Fruit fly (Drosophila melanogaster) whole organism, embryonic: ENCODE measurements around the gene Pgm1.

ENCODE experiments used
- ATbp ChIP-seq: fragments of 200-800 bp; sonication (Bioruptor generic); optimal IDR thresholded peaks from 2 replicates; lab custom pipeline; 2017; ENCODE audit warnings: missing biosample characterization, mild to moderate bottlenecking, missing genetic modification characterization, missing genetic modification reagents
- Ada2b ChIP-seq: fragments of 200-800 bp; sonication (Bioruptor generic); IDR thresholded peaks from 2 replicates; pipeline ENCODE4 v1.3.6; 2022; ENCODE audit warnings: missing biosample characterization, missing genetic modification characterization
- Atf6 ChIP-seq: fragments of 200-800 bp; sonication (Bioruptor generic); IDR thresholded peaks from 2 replicates; pipeline ENCODE4 v1.3.6; 2022; ENCODE audit warnings: missing biosample characterization, missing genetic modification characterization
- CG10431 ChIP-seq: fragments of 200-800 bp; sonication (Bioruptor generic); optimal IDR thresholded peaks from 3 replicates; lab custom pipeline; 2018; ENCODE audit warnings: missing biosample characterization, mild to moderate bottlenecking, missing genetic modification characterization
- CG10543 ChIP-seq: fragments of 200-800 bp; sonication (Bioruptor generic); optimal IDR thresholded peaks from 3 replicates; lab custom pipeline; 2017; ENCODE audit warnings: missing biosample characterization, mild to moderate bottlenecking, missing genetic modification characterization, moderate library complexity
- CG11723 ChIP-seq: fragments of 200-800 bp; sonication (Bioruptor generic); optimal IDR thresholded peaks from 2 replicates; lab custom pipeline; 2017; ENCODE audit warnings: missing biosample characterization, mild to moderate bottlenecking, missing genetic modification characterization
- CG12942 ChIP-seq: fragments of 200-800 bp; sonication (Bioruptor generic); optimal IDR thresholded peaks from 3 replicates; lab custom pipeline; 2016; ENCODE audit warnings: missing biosample characterization, missing genetic modification characterization
- CG14050 ChIP-seq: fragments of 200-800 bp; sonication (Bioruptor generic); IDR thresholded peaks from 3 replicates; pipeline ENCODE4 v1.3.6; 2022; ENCODE audit warnings: missing biosample characterization, missing genetic modification characterization
- CG15073 ChIP-seq: fragments of 200-800 bp; sonication (Bioruptor generic); optimal IDR thresholded peaks from 2 replicates; lab custom pipeline; 2016; ENCODE audit warnings: missing biosample characterization, missing genetic modification characterization
- CG15696 ChIP-seq: fragments of 200-800 bp; sonication (Bioruptor generic); optimal IDR thresholded peaks from 2 replicates; lab custom pipeline; 2019; ENCODE audit warnings: missing biosample characterization, mild to moderate bottlenecking, missing genetic modification characterization, moderate library complexity
- CG31388 ChIP-seq: fragments of 200-800 bp; sonication (Bioruptor generic); optimal IDR thresholded peaks from 2 replicates; lab custom pipeline; 2016; ENCODE audit warnings: missing biosample characterization, missing genetic modification characterization
- CG32772 ChIP-seq: fragments of 200-800 bp; sonication (Bioruptor generic); IDR thresholded peaks from 2 replicates; pipeline ENCODE4 v1.3.6; 2022; ENCODE audit warnings: missing biosample characterization, missing genetic modification characterization
- CG33557 ChIP-seq: fragments of 200-800 bp; sonication (Bioruptor generic); optimal IDR thresholded peaks from 2 replicates; lab custom pipeline; 2019; ENCODE audit warnings: missing biosample characterization, mild to moderate bottlenecking, missing genetic modification characterization, moderate library complexity
- CG3407 ChIP-seq: fragments of 200-800 bp; sonication (Bioruptor generic); optimal IDR thresholded peaks from 2 replicates; lab custom pipeline; 2018; ENCODE audit warnings: missing biosample characterization, mild to moderate bottlenecking, missing genetic modification characterization
- CG34376 ChIP-seq: fragments of 200-800 bp; sonication (Bioruptor generic); optimal IDR thresholded peaks from 2 replicates; lab custom pipeline; 2018; ENCODE audit warnings: missing biosample characterization, mild to moderate bottlenecking, missing genetic modification characterization
- CG4328 ChIP-seq: fragments of 200-800 bp; sonication (Bioruptor generic); optimal IDR thresholded peaks from 3 replicates; lab custom pipeline; 2017; ENCODE audit warnings: missing biosample characterization, missing genetic modification reagents, missing genetic modification characterization
- CG6683 ChIP-seq: fragments of 200-800 bp; sonication (Bioruptor generic); optimal IDR thresholded peaks from 2 replicates; lab custom pipeline; 2017; ENCODE audit warnings: missing biosample characterization, mild to moderate bottlenecking, missing genetic modification characterization, missing genetic modification reagents
- CG6791 ChIP-seq: fragments of 200-800 bp; sonication (Bioruptor generic); IDR thresholded peaks from 3 replicates; pipeline ENCODE4 v1.3.6; 2022; ENCODE audit warnings: missing biosample characterization, missing genetic modification characterization; ENCODE audit not compliant: partially characterized antibody
- CG8924 ChIP-seq: fragments of 200-800 bp; optimal IDR thresholded peaks from 3 replicates; lab custom pipeline; 2019; ENCODE audit warnings: missing biosample characterization, mild to moderate bottlenecking, missing genetic modification characterization, moderate library complexity
- CG9932 ChIP-seq: fragments of 200-800 bp; sonication (Bioruptor generic); IDR thresholded peaks from 2 replicates; pipeline ENCODE4 v1.3.6; 2022; ENCODE audit warnings: missing biosample characterization, missing genetic modification characterization
- Chrac-16 ChIP-seq: fragments of 200-800 bp; sonication (Bioruptor generic); optimal IDR thresholded peaks from 3 replicates; lab custom pipeline; 2016; ENCODE audit warnings: missing biosample characterization, missing genetic modification characterization
- D19B ChIP-seq: fragments of 200-800 bp; sonication (Bioruptor generic); optimal IDR thresholded peaks from 2 replicates; lab custom pipeline; 2017; ENCODE audit warnings: missing biosample characterization, mild to moderate bottlenecking, missing genetic modification characterization
- Dref ChIP-seq: fragments of 200-800 bp; sonication (Bioruptor generic); IDR thresholded peaks from 2 replicates; pipeline ENCODE4 v1.3.6; 2022; ENCODE audit warnings: missing biosample characterization, missing genetic modification characterization
- Mrtf ChIP-seq: fragments of 200-800 bp; sonication (Bioruptor generic); IDR thresholded peaks from 3 replicates; pipeline ENCODE4 v1.3.6; 2022; ENCODE audit warnings: missing biosample characterization, missing genetic modification characterization
- Myb ChIP-seq: fragments of 200-800 bp; sonication (Bioruptor generic); optimal IDR thresholded peaks from 2 replicates; lab custom pipeline; 2016; ENCODE audit warnings: missing biosample characterization, missing genetic modification characterization
- Nf-YC ChIP-seq: fragments of 200-800 bp; optimal IDR thresholded peaks from 3 replicates; lab custom pipeline; 2019; ENCODE audit warnings: missing biosample characterization, mild to moderate bottlenecking, missing genetic modification characterization, moderate library complexity
- Opbp ChIP-seq: fragments of 200-800 bp; sonication (Bioruptor generic); IDR thresholded peaks from 3 replicates; pipeline ENCODE4 v1.3.6; 2022; ENCODE audit warnings: missing biosample characterization, missing genetic modification characterization; ENCODE audit not compliant: partially characterized antibody
- Optix ChIP-seq: fragments of 200-800 bp; sonication (Bioruptor generic); IDR thresholded peaks from 3 replicates; pipeline ENCODE4 v1.3.6; 2022; ENCODE audit warnings: missing biosample characterization, missing genetic modification characterization
- Scr ChIP-seq: fragments of 200-800 bp; sonication (Bioruptor generic); IDR thresholded peaks from 2 replicates; pipeline ENCODE4 v1.3.6; 2022; ENCODE audit warnings: missing biosample characterization, missing genetic modification characterization; ENCODE audit not compliant: partially characterized antibody
- Sry-β ChIP-seq: fragments of 200-800 bp; sonication (Bioruptor generic); optimal IDR thresholded peaks from 2 replicates; lab custom pipeline; 2018; ENCODE audit warnings: missing biosample characterization, mild to moderate bottlenecking, missing genetic modification characterization, moderate library complexity
- Sry-δ ChIP-seq: fragments of 200-800 bp; sonication (Bioruptor generic); optimal IDR thresholded peaks from 2 replicates; lab custom pipeline; 2016; ENCODE audit warnings: missing biosample characterization, missing genetic modification characterization
- TFAM ChIP-seq: fragments of 200-800 bp; sonication (Bioruptor generic); optimal IDR thresholded peaks from 2 replicates; lab custom pipeline; 2017; ENCODE audit warnings: missing biosample characterization, missing genetic modification characterization, inconsistent platforms
- Tbp ChIP-seq: fragments of >200 bp; optimal IDR thresholded peaks from 2 replicates; lab custom pipeline; 2018; ENCODE audit warnings: missing biosample characterization, missing genetic modification characterization
- ap ChIP-seq: fragments of 200-800 bp; sonication (Bioruptor generic); IDR thresholded peaks from 2 replicates; pipeline ENCODE4 v1.3.6; 2022; ENCODE audit warnings: missing biosample characterization, missing genetic modification characterization
- ara ChIP-seq: fragments of 200-800 bp; sonication (Bioruptor generic); IDR thresholded peaks from 2 replicates; pipeline ENCODE4 v1.3.6; 2022; ENCODE audit warnings: missing biosample characterization, missing genetic modification characterization
- ato ChIP-seq: fragments of 200-800 bp; sonication (Bioruptor generic); IDR thresholded peaks from 2 replicates; pipeline ENCODE4 v1.3.6; 2022; ENCODE audit warnings: missing biosample characterization, missing genetic modification characterization; ENCODE audit not compliant: partially characterized antibody
- crp ChIP-seq, 2 experiments: fragments of 200-800 bp; sonication (Bioruptor generic); optimal IDR thresholded peaks; 2 replicates in 1 of 2; 3 replicates in 1 of 2; lab custom pipeline; 2017; ENCODE audit warnings: missing biosample characterization in 2 of 2, missing genetic modification characterization in 2 of 2, mild to moderate bottlenecking in 1 of 2, moderate library complexity in 1 of 2
- cwo ChIP-seq: fragments of 200-800 bp; sonication (Bioruptor generic); optimal IDR thresholded peaks from 3 replicates; lab custom pipeline; 2017; ENCODE audit warnings: missing biosample characterization, missing genetic modification characterization, mild to moderate bottlenecking, moderate library complexity, missing genetic modification reagents
- danr ChIP-seq: fragments of 200-800 bp; sonication (Bioruptor generic); IDR thresholded peaks from 2 replicates; pipeline ENCODE4 v1.3.6; 2022; ENCODE audit warnings: missing biosample characterization, missing genetic modification characterization
- esg ChIP-seq: fragments of 200-800 bp; sonication (Bioruptor generic); conservative IDR thresholded peaks from 2 replicates; pipeline ENCODE4 v1.3.6; 2022; ENCODE audit warnings: missing biosample characterization, missing genetic modification characterization
- eve ChIP-seq, 2 experiments: fragments of >200 bp; optimal IDR thresholded peaks; 2 replicates each; lab custom pipeline; 2017; ENCODE audit warnings: missing biosample characterization in 2 of 2, missing genetic modification characterization in 2 of 2
- fru ChIP-seq: fragments of >200 bp; optimal IDR thresholded peaks from 2 replicates; lab custom pipeline; 2017
- gcm ChIP-seq: fragments of 200-800 bp; sonication (Bioruptor generic); optimal IDR thresholded peaks from 2 replicates; lab custom pipeline; 2019; ENCODE audit warnings: missing biosample characterization, mild to moderate bottlenecking, missing genetic modification characterization, moderate library complexity
- grn ChIP-seq: fragments of 200-800 bp; sonication (Bioruptor generic); optimal IDR thresholded peaks from 3 replicates; lab custom pipeline; 2017; ENCODE audit warnings: missing biosample characterization, missing genetic modification characterization
- ham ChIP-seq: fragments of 200-800 bp; sonication (Bioruptor generic); IDR thresholded peaks from 2 replicates; pipeline ENCODE4 v1.3.6; 2022; ENCODE audit warnings: missing biosample characterization, missing genetic modification characterization
- hth ChIP-seq: fragments of >200 bp; optimal IDR thresholded peaks from 2 replicates; lab custom pipeline; 2017; ENCODE audit warnings: inconsistent platforms
- klu ChIP-seq: fragments of 200-800 bp; sonication (Bioruptor generic); IDR thresholded peaks from 2 replicates; pipeline ENCODE4 v1.3.6; 2022; ENCODE audit warnings: missing biosample characterization, missing genetic modification characterization
- lbe ChIP-seq: fragments of 200-800 bp; sonication (Bioruptor generic); optimal IDR thresholded peaks from 2 replicates; lab custom pipeline; 2016; ENCODE audit warnings: missing biosample characterization, mild to moderate bottlenecking, missing genetic modification characterization
- maf-S ChIP-seq: fragments of 200-800 bp; sonication (Bioruptor generic); optimal IDR thresholded peaks from 2 replicates; lab custom pipeline; 2016; ENCODE audit warnings: missing biosample characterization, missing genetic modification characterization
- row ChIP-seq: fragments of 200-800 bp; sonication (Bioruptor generic); IDR thresholded peaks from 3 replicates; pipeline ENCODE4 v1.3.6; 2022; ENCODE audit warnings: missing biosample characterization, missing genetic modification characterization
- slbo ChIP-seq: fragments of 200-800 bp; sonication (Bioruptor generic); IDR thresholded peaks from 2 replicates; pipeline ENCODE4 v1.3.6; 2022; ENCODE audit warnings: missing biosample characterization, missing genetic modification characterization
- usp ChIP-seq: fragments of >200 bp; optimal IDR thresholded peaks from 2 replicates; lab custom pipeline; 2017; ENCODE audit warnings: missing biosample characterization, missing genetic modification characterization

Gene Pgm1

dm6 chr3L:16158322-16158721, 30.0 kb upstream of the Pgm1 start (continued):
- TF ChIP-seq CG9932 (no peak), CG31388 (GFP tag; lab: Kevin White, UChicago) (no peak), CG33557 (GFP tag; lab: Kevin White, UChicago) (no peak), hth (no peak), eve (GFP tag; optimal IDR thresholded peaks at IDR 0.05; lab: Kevin White, UChicago) (no peak), CG10543 (GFP tag; lab: Kevin White, UChicago) (peak; percentile 52), crp (GFP tag; optimal IDR thresholded peaks at IDR 0.05; lab: Kevin White, UChicago) (no peak), CG6791 (peak; percentile 35; the same call in 1 of the 3 replicates), CG3407 (no peak), CG11723 (GFP tag; lab: Kevin White, UChicago) (no peak), Sry-δ (GFP tag; lab: Kevin White, UChicago) (no peak), CG34376 (GFP tag; lab: Kevin White, UChicago) (no peak), usp (GFP tag; lab: Kevin White, UChicago) (no peak), Chrac-16 (GFP tag; lab: Kevin White, UChicago) (no peak), Dref (GFP tag; lab: Robert Waterston, UW) (no peak), slbo (GFP tag; lab: Robert Waterston, UW) (no peak), ato (GFP tag; lab: Robert Waterston, UW) (peak; percentile 44; the same call in 1 of the 2 replicates), lbe (GFP tag; lab: Kevin White, UChicago) (no peak), CG14050 (GFP tag; lab: Robert Waterston, UW) (no peak), ara (GFP tag; lab: Robert Waterston, UW) (no peak), klu (GFP tag; lab: Robert Waterston, UW) (0 out of 2 replicates have a peak, but pooled peaks have one; percentile 13), esg (GFP tag; lab: Robert Waterston, UW) (no peak), Scr (GFP tag; lab: Robert Waterston, UW) (0 out of 2 replicates have a peak, but pooled peaks have one; percentile 23), CG6683 (GFP tag; lab: Kevin White, UChicago) (no peak), Tbp (GFP tag; lab: Kevin White, UChicago) (no peak), fru (lab: Kevin White, UChicago) (no peak), CG8924 (tag; lab: Kevin White, UChicago) (no peak), D19B (peak; percentile 61), ham (no peak), CG12942 (GFP tag; lab: Kevin White, UChicago) (no peak), Mrtf (GFP tag; lab: Robert Waterston, UW) (no peak), Myb (GFP tag; lab: Kevin White, UChicago) (no peak), grn (no peak), ATbp (GFP tag; lab: Kevin White, UChicago) (no peak), CG15696 (tag; lab: Kevin White, UChicago) (no peak), maf-S (GFP tag; lab: Kevin White, UChicago) (no peak), danr (GFP tag; lab: Robert Waterston, UW) (no peak), ap (GFP tag; lab: Robert Waterston, UW) (no peak), Atf6 (GFP tag; lab: Robert Waterston, UW) (no peak), Ada2b (0 out of 2 replicates have a peak, but pooled peaks have one; percentile 11), Nf-YC (tag; lab: Kevin White, UChicago) (no peak), cwo (GFP tag; lab: Kevin White, UChicago) (peak; percentile 28), Opbp (0 out of 3 replicates have a peak, but pooled peaks have one; percentile 29), CG32772 (no peak), CG10431 (no peak), Sry-β (GFP tag; lab: Kevin White, UChicago) (no peak), TFAM (GFP tag; lab: Kevin White, UChicago) (no peak), gcm (GFP tag; lab: Kevin White, UChicago) (no peak), row (GFP tag; lab: Robert Waterston, UW) (no peak), CG4328 (GFP tag; lab: Kevin White, UChicago) (no peak), CG15073 (GFP tag; lab: Kevin White, UChicago) (no peak), Optix (GFP tag; lab: Robert Waterston, UW) (no peak)
